Worm (Caenorhabditis elegans) whole organism, late embryonic: Measurements from ENCODE around the gene fbxa-75.

Source experiments
- C08G9.2 ChIP-seq: sonication (generic microtip); optimal IDR thresholded peaks from 2 replicates; lab custom pipeline; 2016; ENCODE audit warnings: mild to moderate bottlenecking, missing genetic modification characterization, moderate library complexity, missing compliant biosample characterization
- K09A11.1 ChIP-seq: sonication (generic microtip); optimal IDR thresholded peaks from 2 replicates; lab custom pipeline; 2017; ENCODE audit warnings: antibody characterized with exemption, mild to moderate bottlenecking, missing genetic modification characterization, missing compliant biosample characterization; ENCODE audit not compliant: insufficient read depth
- T23F11.4 ChIP-seq: fragments of 200-800 bp; sonication (Bioruptor generic); optimal IDR thresholded peaks from 2 replicates; lab custom pipeline; 2018; ENCODE audit warnings: mild to moderate bottlenecking, missing genetic modification characterization, missing compliant biosample characterization
- Y22D7AL.16 ChIP-seq: sonication (generic microtip); optimal IDR thresholded peaks from 2 replicates; lab custom pipeline; 2016; ENCODE audit warnings: missing genetic modification characterization, missing compliant biosample characterization
- ama-1 ChIP-seq: fragments of 150-350 bp; optimal IDR thresholded peaks from 2 replicates; lab custom pipeline; 2014
- ceh-14 ChIP-seq: sonication (generic microtip); optimal IDR thresholded peaks from 2 replicates; lab custom pipeline; 2016; ENCODE audit warnings: missing genotype, missing genetic modification characterization, missing compliant biosample characterization
- ceh-18 ChIP-seq: sonication (generic microtip); optimal IDR thresholded peaks from 2 replicates; lab custom pipeline; 2016; ENCODE audit warnings: missing genetic modification characterization, missing compliant biosample characterization
- ceh-30 ChIP-seq: fragments of 150-350 bp; optimal IDR thresholded peaks from 2 replicates; lab custom pipeline; 2014; ENCODE audit warnings: missing biosample characterization, missing genetic modification characterization
- ceh-31 ChIP-seq: sonication (generic microtip); optimal IDR thresholded peaks from 2 replicates; lab custom pipeline; 2016; ENCODE audit warnings: missing genetic modification characterization, missing compliant biosample characterization
- ceh-45 ChIP-seq: fragments of 200-800 bp; sonication (Bioruptor generic); IDR thresholded peaks from 2 replicates; pipeline ENCODE4 v1.3.6; 2022; ENCODE audit warnings: missing genetic modification reagents, missing genetic modification characterization, missing compliant biosample characterization
- ceh-9 ChIP-seq: sonication (generic microtip); optimal IDR thresholded peaks from 2 replicates; lab custom pipeline; 2016; ENCODE audit warnings: mild to moderate bottlenecking, missing genetic modification characterization, inconsistent platforms, missing compliant biosample characterization
- che-1 ChIP-seq: sonication (generic microtip); optimal IDR thresholded peaks from 2 replicates; lab custom pipeline; 2016; ENCODE audit warnings: mild to moderate bottlenecking, missing genetic modification characterization, missing compliant biosample characterization
- dmd-4 ChIP-seq: sonication (generic microtip); optimal IDR thresholded peaks from 2 replicates; lab custom pipeline; 2016; ENCODE audit warnings: borderline replicate concordance, missing genetic modification characterization, missing compliant biosample characterization
- dve-1 ChIP-seq: sonication (generic microtip); optimal IDR thresholded peaks from 2 replicates; lab custom pipeline; 2017; ENCODE audit warnings: antibody characterized with exemption, mild to moderate bottlenecking, missing genetic modification characterization, missing compliant biosample characterization
- elt-2 ChIP-seq: sonication (generic microtip); optimal IDR thresholded peaks from 2 replicates; lab custom pipeline; 2016; ENCODE audit warnings: missing genetic modification reagents, missing genetic modification characterization, missing compliant biosample characterization
- eyg-1 ChIP-seq: sonication (generic microtip); optimal IDR thresholded peaks from 2 replicates; lab custom pipeline; 2016; ENCODE audit warnings: missing genotype, missing genetic modification characterization, missing compliant biosample characterization
- gmeb-2 ChIP-seq: sonication (generic microtip); optimal IDR thresholded peaks from 2 replicates; lab custom pipeline; 2016; ENCODE audit warnings: missing genetic modification characterization, inconsistent platforms, missing compliant biosample characterization
- hlh-13 ChIP-seq: fragments of 200-800 bp; sonication (Bioruptor generic); optimal IDR thresholded peaks from 2 replicates; lab custom pipeline; 2018; ENCODE audit warnings: mild to moderate bottlenecking, missing genetic modification characterization, missing compliant biosample characterization
- hlh-8 ChIP-seq: sonication (generic microtip); optimal IDR thresholded peaks from 2 replicates; lab custom pipeline; 2016; ENCODE audit warnings: missing genotype, missing genetic modification characterization, missing compliant biosample characterization
- lin-11 ChIP-seq: fragments of 200-800 bp; sonication (Bioruptor generic); optimal IDR thresholded peaks from 2 replicates; lab custom pipeline; 2018; ENCODE audit warnings: mild to moderate bottlenecking, missing genetic modification characterization, missing compliant biosample characterization
- madf-2 ChIP-seq: sonication (generic microtip); optimal IDR thresholded peaks from 2 replicates; lab custom pipeline; 2017; ENCODE audit warnings: missing genetic modification characterization, missing compliant biosample characterization
- nfya-1 ChIP-seq: sonication (generic microtip); optimal IDR thresholded peaks from 2 replicates; lab custom pipeline; 2017; ENCODE audit warnings: missing genetic modification characterization, mild to moderate bottlenecking, missing compliant biosample characterization, antibody characterized with exemption, moderate library complexity
- nhr-11 ChIP-seq: fragments of 150-350 bp; optimal IDR thresholded peaks from 2 replicates; lab custom pipeline; 2014; ENCODE audit warnings: missing biosample characterization, missing genetic modification characterization
- npax-4 ChIP-seq: sonication (generic microtip); optimal IDR thresholded peaks from 2 replicates; lab custom pipeline; 2016; ENCODE audit warnings: missing genetic modification characterization, missing compliant biosample characterization
- pag-3 ChIP-seq: sonication (generic microtip); optimal IDR thresholded peaks from 2 replicates; lab custom pipeline; 2016; ENCODE audit warnings: missing compliant biosample characterization, missing genetic modification characterization, borderline replicate concordance
- pha-2 ChIP-seq: sonication (generic microtip); optimal IDR thresholded peaks from 2 replicates; lab custom pipeline; 2017; ENCODE audit warnings: mild to moderate bottlenecking, missing genetic modification characterization, missing compliant biosample characterization
- pha-4 ChIP-seq: fragments of 150-350 bp; optimal IDR thresholded peaks from 2 replicates; lab custom pipeline; 2018; ENCODE audit warnings: missing biosample characterization, missing genetic modification reagents, missing genetic modification characterization
- pqm-1 ChIP-seq: sonication (generic microtip); optimal IDR thresholded peaks from 2 replicates; lab custom pipeline; 2016; ENCODE audit warnings: missing genetic modification characterization, missing compliant biosample characterization
- pros-1 ChIP-seq: fragments of 150-350 bp; optimal IDR thresholded peaks from 2 replicates; lab custom pipeline; 2014; ENCODE audit warnings: missing biosample characterization, missing genetic modification reagents, missing genetic modification characterization
- rnt-1 ChIP-seq: sonication (generic microtip); optimal IDR thresholded peaks from 2 replicates; lab custom pipeline; 2016; ENCODE audit warnings: missing genetic modification characterization, missing compliant biosample characterization
- sdc-2 ChIP-seq: sonication (generic microtip); optimal IDR thresholded peaks from 2 replicates; lab custom pipeline; 2016; ENCODE audit warnings: missing genotype, missing genetic modification characterization, missing compliant biosample characterization
- ttx-3 ChIP-seq: sonication (generic microtip); optimal IDR thresholded peaks from 2 replicates; lab custom pipeline; 2016; ENCODE audit warnings: missing genetic modification reagents, missing genetic modification characterization, missing compliant biosample characterization
- unc-3 ChIP-seq, 2 experiments: fragments of 200-800 bp in 1 of 2; sonication (Bioruptor generic) in 1 of 2; sonication (generic microtip) in 1 of 2; conservative IDR thresholded peaks in 1 of 2; optimal IDR thresholded peaks in 1 of 2; 2 replicates each; pipeline versions ENCODE4 v1.3.6 to Lab custom; 2016 to 2022; ENCODE audit warnings: missing compliant biosample characterization in 2 of 2, missing genetic modification characterization in 2 of 2, missing genetic modification reagents in 1 of 2
- unc-42 ChIP-seq: sonication (generic microtip); optimal IDR thresholded peaks from 2 replicates; lab custom pipeline; 2016; ENCODE audit warnings: missing genotype, missing genetic modification characterization, missing compliant biosample characterization
- ztf-16 ChIP-seq: sonication (generic microtip); optimal IDR thresholded peaks from 2 replicates; lab custom pipeline; 2017; ENCODE audit warnings: missing genetic modification characterization, missing compliant biosample characterization

The fbxa-75 gene

ce11 chrIII:1321561-1321960, 18.0 kb downstream of the fbxa-75 start, which contains the start of gene fbxa-15:
Gene fbxa-15 (minus strand): TSS chrIII:1321661.
- TF ChIP-seq nhr-11 (tag; lab: Kevin White, UChicago): no peak
- no peak for TF ChIP-seq ceh-9 (tag; lab: Kevin White, UChicago)
- TF ChIP-seq ztf-16: no peak
- no peak for TF ChIP-seq unc-42
- no peak for TF ChIP-seq rnt-1 (tag; lab: Kevin White, UChicago)

- TF ChIP-seq Y22D7AL.16 (tag; lab: Kevin White, UChicago) (no peak), ttx-3 (tag; lab: Kevin White, UChicago) (no peak), elt-2 (tag; lab: Kevin White, UChicago) (peak; percentile 91)
These were observed 20.0 kb downstream of the fbxa-75 start for ce11 chrIII:1323555-1323954.

ce11 chrIII:1324513-1324912, 21.0 kb downstream of the fbxa-75 start, which contains the start of gene fbxa-14:
Gene fbxa-14 (minus strand): TSS chrIII:1324613.
- TF ChIP-seq ceh-31 (no peak), lin-11 (no peak), elt-2 (tag; lab: Kevin White, UChicago) (no peak), dmd-4 (tag; lab: Kevin White, UChicago) (no peak), nfya-1 (tag; lab: Kevin White, UChicago) (no peak), eyg-1 (tag; lab: Kevin White, UChicago) (no peak), ceh-18 (tag; lab: Kevin White, UChicago) (no peak), hlh-8 (tag; lab: Kevin White, UChicago) (no peak), che-1 (tag; lab: Kevin White, UChicago) (no peak), pha-2 (tag; lab: Kevin White, UChicago) (no peak), ama-1 (no peak)
- TF ChIP-seq, all 69 proteins: peak for 0

ce11 chrIII:1326490-1326889, 23.0 kb downstream of the fbxa-75 start, which contains the start of gene Y82E9BL.18:
Gene Y82E9BL.18 (plus strand): TSS chrIII:1326790.
- TF ChIP-seq madf-2 (tag; lab: Kevin White, UChicago): no peak

ce11 chrIII:1331894-1332293, 28.4 kb downstream of the fbxa-75 start, which contains the start of gene Y82E9BL.19:
Gene Y82E9BL.19 (plus strand): TSS chrIII:1332016.
- no peak for TF ChIP-seq ttx-3 (tag; lab: Kevin White, UChicago)
- TF ChIP-seq K09A11.1 (tag; lab: Kevin White, UChicago): no peak
- no peak for TF ChIP-seq madf-2 (tag; lab: Kevin White, UChicago)
- no peak for TF ChIP-seq pag-3 (tag; lab: Kevin White, UChicago)
- no peak for TF ChIP-seq unc-3 (GFP tag; conservative IDR thresholded peaks at IDR 0.05; lab: Robert Waterston, UW)
- no peak for TF ChIP-seq unc-3 (tag; optimal IDR thresholded peaks at IDR 0.05; lab: Kevin White, UChicago)
- no peak for TF ChIP-seq gmeb-2 (tag; lab: Kevin White, UChicago)
- no peak for TF ChIP-seq pqm-1 (tag; lab: Kevin White, UChicago)
- no peak for TF ChIP-seq Y22D7AL.16 (tag; lab: Kevin White, UChicago)
- TF ChIP-seq ztf-16: no peak
- no peak for TF ChIP-seq sdc-2 (tag; lab: Kevin White, UChicago)

ce11 chrIII:1340240-1340639, 36.7 kb downstream of the fbxa-75 start, which contains the start of gene fbxa-5:
Gene fbxa-5 (minus strand): TSS chrIII:1340340.
- TF ChIP-seq pha-4 (tag; lab: Kevin White, UChicago) (no peak), npax-4 (no peak), ama-1 (no peak), pros-1 (tag; lab: Kevin White, UChicago) (no peak), ceh-45 (GFP tag; lab: Robert Waterston, UW) (no peak), ceh-14 (tag; lab: Kevin White, UChicago) (no peak), ceh-30 (tag; lab: Kevin White, UChicago) (no peak), hlh-13 (GFP tag; lab: Kevin White, UChicago) (no peak), C08G9.2 (no peak), Y22D7AL.16 (tag; lab: Kevin White, UChicago) (no peak), T23F11.4 (GFP tag; lab: Kevin White, UChicago) (no peak), pag-3 (tag; lab: Kevin White, UChicago) (no peak), dve-1 (tag; lab: Kevin White, UChicago) (no peak)
- TF ChIP-seq, all 69 proteins: peak for 0
